Fruit fly (Drosophila melanogaster) whole organism, adult: ENCODE results near the gene Pop5.

Source experiments
- CG12768 ChIP-seq: fragments of 200-800 bp; sonication (Bioruptor generic); optimal IDR thresholded peaks from 2 replicates; lab custom pipeline; 2017; ENCODE audit warnings: missing biosample characterization, missing genetic modification characterization, mild to moderate bottlenecking, moderate library complexity, missing genetic modification reagents
- CG14711 ChIP-seq: fragments of 200-800 bp; sonication (Bioruptor generic); optimal IDR thresholded peaks from 2 replicates; lab custom pipeline; 2018; ENCODE audit warnings: missing biosample characterization, mild to moderate bottlenecking, missing genetic modification characterization, moderate library complexity
- CG33017 ChIP-seq: fragments of 200-800 bp; sonication (Bioruptor generic); optimal IDR thresholded peaks from 2 replicates; lab custom pipeline; 2018; ENCODE audit warnings: missing biosample characterization, mild to moderate bottlenecking, missing genetic modification characterization, moderate library complexity
- Crg-1 ChIP-seq: fragments of 200-800 bp; sonication (Bioruptor generic); optimal IDR thresholded peaks from 2 replicates; lab custom pipeline; 2016; ENCODE audit warnings: missing biosample characterization, missing genetic modification characterization
- cic ChIP-seq: fragments of 200-800 bp; sonication (Bioruptor generic); optimal IDR thresholded peaks from 2 replicates; lab custom pipeline; 2017; ENCODE audit warnings: missing biosample characterization, mild to moderate bottlenecking, missing genetic modification characterization, moderate library complexity
- cnc ChIP-seq, 2 experiments: fragments of >200 bp; optimal IDR thresholded peaks; 2 replicates each; lab custom pipeline; 2017
- kay ChIP-seq: fragments of 200-800 bp; sonication (Bioruptor generic); peaks from one replicate; lab custom pipeline; 2016; ENCODE audit warnings: missing biosample characterization, missing genetic modification characterization, borderline replicate concordance
- ovo ChIP-seq: fragments of 200-800 bp; sonication (Bioruptor generic); optimal IDR thresholded peaks from 2 replicates; lab custom pipeline; 2016; ENCODE audit warnings: missing biosample characterization, missing genetic modification characterization
- pad ChIP-seq: fragments of 200-800 bp; sonication (Bioruptor generic); optimal IDR thresholded peaks from 3 replicates; lab custom pipeline; 2017; ENCODE audit warnings: missing biosample characterization, missing genetic modification characterization, mild to moderate bottlenecking, moderate library complexity, missing genetic modification reagents
- tj ChIP-seq: fragments of 200-800 bp; sonication (Bioruptor generic); optimal IDR thresholded peaks from 3 replicates; lab custom pipeline; 2017; ENCODE audit warnings: missing biosample characterization, mild to moderate bottlenecking, missing genetic modification characterization, moderate library complexity

- TF ChIP-seq cic (GFP tag; lab: Kevin White, UChicago) = peak; percentile 19
- TF ChIP-seq cnc (optimal IDR thresholded peaks at IDR 0.05; lab: Kevin White, UChicago) = peak in 1 of 2 experiments; percentile 19
- no peak for TF ChIP-seq kay (GFP tag; lab: Kevin White, UChicago)
- TF ChIP-seq tj (GFP tag; lab: Kevin White, UChicago) = no peak
- TF ChIP-seq ovo = no peak
- TF ChIP-seq pad (GFP tag; lab: Kevin White, UChicago) = no peak
- peak; percentile 5 for TF ChIP-seq CG12768
- no peak for TF ChIP-seq CG14711 (tag; lab: Kevin White, UChicago)
- no peak for TF ChIP-seq Crg-1 (GFP tag; lab: Kevin White, UChicago)
- no peak for TF ChIP-seq CG33017 (tag; lab: Kevin White, UChicago)
Observed at dm6 chr3L:17002140-17002849, 42.5 kb downstream of the Pop5 start.
